Fruit fly (Drosophila melanogaster) whole organism, embryonic: ENCODE results near the gene CG42852.
A peak's percentile ranks its signal among the peaks of the same experiment; 100 is the strongest.

Source experiments
- CG15073 ChIP-seq: fragments of 200-800 bp; sonication (Bioruptor generic); optimal IDR thresholded peaks from 2 replicates; lab custom pipeline; 2016; ENCODE audit warnings: missing biosample characterization, missing genetic modification characterization
- CG2129 ChIP-seq: fragments of 200-800 bp; sonication (Bioruptor generic); IDR thresholded peaks from 2 replicates; pipeline ENCODE4 v1.3.6; 2022; ENCODE audit warnings: missing biosample characterization, missing genetic modification characterization; ENCODE audit not compliant: partially characterized antibody
- CG4707 ChIP-seq: fragments of 200-800 bp; sonication (Bioruptor generic); optimal IDR thresholded peaks from 2 replicates; lab custom pipeline; 2018; ENCODE audit warnings: missing biosample characterization, mild to moderate bottlenecking, missing genetic modification characterization, moderate library complexity
- D19A ChIP-seq: fragments of 200-800 bp; optimal IDR thresholded peaks from 3 replicates; lab custom pipeline; 2019; ENCODE audit warnings: missing biosample characterization, mild to moderate bottlenecking, missing genetic modification characterization, moderate library complexity
- Fer2 ChIP-seq: fragments of 200-800 bp; sonication (Bioruptor generic); optimal IDR thresholded peaks from 2 replicates; lab custom pipeline; 2018; ENCODE audit warnings: missing biosample characterization, mild to moderate bottlenecking, missing genetic modification characterization, moderate library complexity

DNA sequence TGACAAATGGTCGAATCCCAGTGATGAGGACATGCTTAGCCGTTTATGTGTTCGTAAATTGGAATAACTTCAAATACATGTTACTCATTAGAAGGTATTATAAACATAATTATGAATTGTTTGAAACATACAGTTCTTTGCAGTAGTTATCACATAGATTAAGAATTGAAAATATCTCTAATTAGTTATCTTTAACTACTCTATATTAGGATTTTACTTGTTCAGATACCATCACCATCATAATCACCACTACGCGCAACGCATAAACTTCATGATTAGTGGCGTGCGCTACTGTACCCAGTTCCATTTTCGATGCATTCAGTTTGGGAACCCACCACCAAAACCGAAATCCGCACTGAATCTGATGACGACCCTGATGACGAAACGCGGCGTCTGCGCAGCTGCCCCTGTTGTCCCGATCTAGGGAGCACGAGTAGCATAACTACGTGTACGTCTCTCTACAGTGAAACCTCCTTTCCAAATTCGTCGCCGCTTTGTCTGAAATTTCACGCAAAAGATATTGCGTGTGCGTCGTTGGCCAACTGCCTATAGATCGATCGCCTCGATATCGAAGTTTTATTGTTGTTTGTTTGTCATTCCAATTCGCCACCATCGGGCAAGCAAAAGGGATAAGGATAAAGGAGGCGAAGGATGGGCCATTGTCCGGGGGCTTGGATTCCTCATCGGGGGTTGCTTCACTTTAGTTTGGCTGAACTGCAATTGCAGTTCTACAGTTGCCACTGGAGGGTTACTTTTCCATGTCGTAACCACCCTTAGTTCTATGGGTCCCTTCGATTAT is 11.2 kb upstream of the CG42852 start:
- TF ChIP-seq CG2129 (GFP tag; lab: Robert Waterston, UW) = no peak
- no peak for TF ChIP-seq CG15073 (GFP tag; lab: Kevin White, UChicago)
- TF ChIP-seq CG4707 = no peak
- TF ChIP-seq Fer2 (tag; lab: Kevin White, UChicago) = no peak
- TF ChIP-seq D19A (tag; lab: Kevin White, UChicago) = peak; percentile 51
